Fruit fly (Drosophila melanogaster): ENCODE results near the gene Ir64a.

dm6 chr3L:5342909-5343710, 39.5 kb downstream of the Ir64a start:
- TF ChIP-seq h (optimal IDR thresholded peaks at IDR 0.05) (no peak), psq (optimal IDR thresholded peaks at IDR 0.05) (no peak)
